Worm (Caenorhabditis elegans) whole organism, L4 larva: ENCODE data around the gene F54H5.5.
A peak's percentile ranks its signal among the peaks of the same experiment; 100 is the strongest.

Experiments used
- F37D6.2 ChIP-seq: sonication (generic microtip); optimal IDR thresholded peaks from 2 replicates; lab custom pipeline; 2016; ENCODE audit warnings: mild to moderate bottlenecking, missing genetic modification characterization, missing compliant biosample characterization
- F44E2.7 ChIP-seq: fragments of 200-800 bp; sonication (Bioruptor generic); IDR thresholded peaks from 2 replicates; pipeline ENCODE4 v2.1.2; 2022; ENCODE audit warnings: missing genetic modification characterization, missing compliant biosample characterization
- R02D3.7 ChIP-seq: fragments of 150-350 bp; sonication (generic microtip); optimal IDR thresholded peaks from 3 replicates; lab custom pipeline; 2014; ENCODE audit warnings: missing biosample characterization, missing genetic modification characterization
- T20F7.1 ChIP-seq: fragments of 200-800 bp; sonication (Bioruptor generic); optimal IDR thresholded peaks from 2 replicates; lab custom pipeline; 2018; ENCODE audit warnings: mild to moderate bottlenecking, missing genetic modification characterization, missing compliant biosample characterization
- Y105C5A.15 ChIP-seq: fragments of 200-800 bp; sonication (Bioruptor generic); IDR thresholded peaks from 2 replicates; pipeline ENCODE4 v1.3.6; 2022; ENCODE audit warnings: missing genetic modification characterization, missing compliant biosample characterization
- Y75B8A.6 ChIP-seq: fragments of 200-800 bp; sonication (Bioruptor generic); IDR thresholded peaks from 2 replicates; pipeline ENCODE4 v1.3.6; 2022; ENCODE audit warnings: missing genetic modification reagents, missing genetic modification characterization, missing compliant biosample characterization
- aha-1 ChIP-seq: fragments of 150-350 bp; peaks from one replicate; lab custom pipeline; 2014; ENCODE audit warnings: missing biosample characterization, missing genetic modification characterization
- aly-2 ChIP-seq: sonication (generic microtip); optimal IDR thresholded peaks from 2 replicates; lab custom pipeline; 2018; ENCODE audit warnings: missing biosample characterization, missing genetic modification characterization
- arid-1 ChIP-seq: fragments of 200-800 bp; sonication (Bioruptor generic); conservative IDR thresholded peaks from 2 replicates; pipeline ENCODE4 v1.3.6; 2022; ENCODE audit warnings: missing genetic modification reagents, missing genetic modification characterization, missing compliant biosample characterization
- ceh-20 ChIP-seq: fragments of 200-800 bp; sonication (Bioruptor generic); IDR thresholded peaks from 2 replicates; pipeline ENCODE4 v1.3.6; 2022; ENCODE audit warnings: missing genetic modification reagents, missing genetic modification characterization, missing compliant biosample characterization
- ceh-44 ChIP-seq: fragments of 200-800 bp; sonication (Bioruptor generic); IDR thresholded peaks from 2 replicates; pipeline ENCODE4 v1.3.6; 2022; ENCODE audit warnings: missing genetic modification reagents, missing genetic modification characterization, missing compliant biosample characterization
- ceh-62 ChIP-seq: sonication (generic microtip); optimal IDR thresholded peaks from 2 replicates; lab custom pipeline; 2017; ENCODE audit warnings: missing biosample characterization, missing genetic modification characterization
- ceh-82 ChIP-seq: sonication (generic microtip); optimal IDR thresholded peaks from 2 replicates; lab custom pipeline; 2017; ENCODE audit warnings: missing biosample characterization, missing genetic modification characterization
- cey-2 ChIP-seq: sonication (generic microtip); optimal IDR thresholded peaks from 3 replicates; lab custom pipeline; 2017; ENCODE audit warnings: missing genetic modification characterization, mild to moderate bottlenecking, missing compliant biosample characterization, antibody characterized with exemption, borderline replicate concordance; ENCODE audit not compliant: insufficient read depth
- ctbp-1 ChIP-seq: fragments of 200-800 bp; sonication (Bioruptor generic); IDR thresholded peaks from 2 replicates; pipeline ENCODE4 v1.3.6; 2022; ENCODE audit warnings: missing genetic modification reagents, missing genetic modification characterization, missing compliant biosample characterization
- daf-16 ChIP-seq, 3 experiments: sonication (generic microtip); optimal IDR thresholded peaks; 2 replicates each; lab custom pipeline; 2016 to 2017; ENCODE audit warnings: missing genetic modification characterization in 3 of 3, missing genetic modification reagents in 3 of 3, mild to moderate bottlenecking in 2 of 3, missing compliant biosample characterization in 2 of 3, missing biosample characterization in 1 of 3, moderate library complexity in 1 of 3
- daf-19 ChIP-seq: fragments of 200-800 bp; sonication (Bioruptor generic); conservative IDR thresholded peaks from 2 replicates; pipeline ENCODE4 v1.3.6; 2022; ENCODE audit warnings: missing genetic modification characterization, missing compliant biosample characterization
- dmd-6 ChIP-seq: fragments of 200-800 bp; sonication (Bioruptor generic); IDR thresholded peaks from 2 replicates; pipeline ENCODE4 v1.3.6; 2022; ENCODE audit warnings: missing genetic modification reagents, missing genetic modification characterization, missing compliant biosample characterization
- dmd-9 ChIP-seq: fragments of 200-800 bp; sonication (Bioruptor generic); IDR thresholded peaks from 2 replicates; pipeline ENCODE4 v1.3.6; 2022; ENCODE audit warnings: missing genetic modification reagents, missing genetic modification characterization, missing compliant biosample characterization
- duxl-1 ChIP-seq: sonication (generic microtip); optimal IDR thresholded peaks from 2 replicates; lab custom pipeline; 2016; ENCODE audit warnings: mild to moderate bottlenecking, missing genetic modification characterization, moderate library complexity, missing compliant biosample characterization; ENCODE audit not compliant: poor library complexity
- fos-1 ChIP-seq: fragments of 150-350 bp; optimal IDR thresholded peaks from 2 replicates; lab custom pipeline; 2014; ENCODE audit warnings: missing biosample characterization, missing genetic modification characterization
- gei-8 ChIP-seq: fragments of 200-800 bp; sonication (Bioruptor generic); optimal IDR thresholded peaks from 2 replicates; lab custom pipeline; 2018; ENCODE audit warnings: mild to moderate bottlenecking, missing genetic modification characterization, missing compliant biosample characterization
- hif-1 ChIP-seq, 2 experiments: sonication (generic microtip); optimal IDR thresholded peaks; 2 replicates each; lab custom pipeline; 2016 to 2017; ENCODE audit warnings: missing compliant biosample characterization in 2 of 2, missing genetic modification characterization in 2 of 2, missing genetic modification reagents in 2 of 2, missing genotype in 2 of 2, mild to moderate bottlenecking in 1 of 2
- hlh-30 ChIP-seq: sonication (generic microtip); optimal IDR thresholded peaks from 2 replicates; lab custom pipeline; 2017; ENCODE audit warnings: antibody characterized with exemption, mild to moderate bottlenecking, missing genetic modification characterization, missing compliant biosample characterization; ENCODE audit not compliant: insufficient read depth
- lim-7 ChIP-seq: fragments of 200-800 bp; sonication (Bioruptor generic); IDR thresholded peaks from 2 replicates; pipeline ENCODE4 v1.3.6; 2022; ENCODE audit warnings: missing genetic modification characterization, missing compliant biosample characterization
- lin-13 ChIP-seq: fragments of 150-350 bp; optimal IDR thresholded peaks from 2 replicates; lab custom pipeline; 2014; ENCODE audit warnings: missing biosample characterization, missing genetic modification reagents, missing genetic modification characterization
- lin-29 ChIP-seq: fragments of 200-800 bp; sonication (Bioruptor generic); IDR thresholded peaks from 2 replicates; pipeline ENCODE4 v1.3.6; 2022; ENCODE audit warnings: missing genetic modification reagents, missing genetic modification characterization, missing compliant biosample characterization
- lin-38 ChIP-seq: fragments of 200-800 bp; sonication (Bioruptor generic); IDR thresholded peaks from 2 replicates; pipeline ENCODE4 v1.3.6; 2022; ENCODE audit warnings: missing genetic modification reagents, missing genetic modification characterization, missing compliant biosample characterization
- madf-5 ChIP-seq, 2 experiments: fragments of 200-800 bp; sonication (Bioruptor generic); IDR thresholded peaks; 2 replicates each; pipeline ENCODE4 v1.3.6; 2022; ENCODE audit warnings: missing compliant biosample characterization in 2 of 2, missing genetic modification characterization in 2 of 2
- mdl-1 ChIP-seq, 2 experiments: fragments of 150-350 bp in 1 of 2; sonication (generic microtip) in 1 of 2; optimal IDR thresholded peaks; 2 replicates each; lab custom pipeline; 2014 to 2017; ENCODE audit warnings: missing biosample characterization in 2 of 2, missing genetic modification characterization in 2 of 2
- mdt-29 ChIP-seq: fragments of 200-800 bp; sonication (Bioruptor generic); IDR thresholded peaks from 2 replicates; pipeline ENCODE4 v1.3.6; 2022; ENCODE audit warnings: missing genetic modification reagents, missing genetic modification characterization, missing compliant biosample characterization
- nhr-102 ChIP-seq: sonication (generic microtip); optimal IDR thresholded peaks from 2 replicates; lab custom pipeline; 2016; ENCODE audit warnings: mild to moderate bottlenecking, missing genetic modification characterization, moderate library complexity, missing compliant biosample characterization
- nhr-111 ChIP-seq: fragments of 200-800 bp; sonication (Bioruptor generic); optimal IDR thresholded peaks from 2 replicates; lab custom pipeline; 2018; ENCODE audit warnings: mild to moderate bottlenecking, missing genetic modification characterization, missing compliant biosample characterization
- nhr-41 ChIP-seq: fragments of 200-800 bp; sonication (Bioruptor generic); IDR thresholded peaks from 2 replicates; pipeline ENCODE4 v1.3.6; 2022; ENCODE audit warnings: missing genetic modification reagents, missing genetic modification characterization, missing compliant biosample characterization
- nhr-48 ChIP-seq: sonication (generic microtip); optimal IDR thresholded peaks from 2 replicates; lab custom pipeline; 2016; ENCODE audit warnings: mild to moderate bottlenecking, missing genetic modification characterization, missing compliant biosample characterization
- nhr-6 ChIP-seq: fragments of 150-350 bp; optimal IDR thresholded peaks from 2 replicates; lab custom pipeline; 2014; ENCODE audit warnings: missing biosample characterization, missing genetic modification characterization
- nhr-76 ChIP-seq: fragments of 150-350 bp; optimal IDR thresholded peaks from 2 replicates; lab custom pipeline; 2014; ENCODE audit warnings: missing biosample characterization, missing genetic modification characterization
- pha-4 ChIP-seq, 2 experiments: fragments of 150-350 bp in 1 of 2; fragments of 200-800 bp in 1 of 2; sonication (Bioruptor generic) in 1 of 2; IDR thresholded peaks in 1 of 2; optimal IDR thresholded peaks in 1 of 2; 2 replicates each; pipeline versions ENCODE4 v1.3.6 to Lab custom; 2014 to 2022; ENCODE audit warnings: missing genetic modification characterization in 2 of 2, missing genetic modification reagents in 2 of 2, missing biosample characterization in 1 of 2, missing compliant biosample characterization in 1 of 2
- php-3 ChIP-seq: fragments of 200-800 bp; sonication (Bioruptor generic); IDR thresholded peaks from 2 replicates; pipeline ENCODE4 v1.3.6; 2022; ENCODE audit warnings: missing genetic modification reagents, missing genetic modification characterization, missing compliant biosample characterization
- rbr-2 ChIP-seq: sonication (generic microtip); optimal IDR thresholded peaks from 2 replicates; lab custom pipeline; 2016; ENCODE audit warnings: missing genotype, missing genetic modification characterization, missing compliant biosample characterization
- sdz-12 ChIP-seq: fragments of 200-800 bp; sonication (Bioruptor generic); optimal IDR thresholded peaks from 2 replicates; lab custom pipeline; 2018; ENCODE audit warnings: mild to moderate bottlenecking, missing genetic modification characterization, missing compliant biosample characterization
- set-16 ChIP-seq: fragments of 200-800 bp; sonication (Bioruptor generic); IDR thresholded peaks from 2 replicates; pipeline ENCODE4 v1.3.6; 2022; ENCODE audit warnings: missing genetic modification reagents, missing genetic modification characterization, missing compliant biosample characterization
- snpc-1.2 ChIP-seq: fragments of 200-800 bp; sonication (Bioruptor generic); IDR thresholded peaks from 2 replicates; pipeline ENCODE4 v1.3.6; 2022; ENCODE audit warnings: missing genetic modification reagents, missing genetic modification characterization, missing compliant biosample characterization
- spr-1 ChIP-seq: sonication (generic microtip); optimal IDR thresholded peaks from 2 replicates; lab custom pipeline; 2016; ENCODE audit warnings: mild to moderate bottlenecking, missing genetic modification characterization, missing compliant biosample characterization
- unc-39 ChIP-seq: sonication (generic microtip); optimal IDR thresholded peaks from 2 replicates; lab custom pipeline; 2017; ENCODE audit warnings: missing biosample characterization, missing genetic modification characterization
- zag-1 ChIP-seq: fragments of 150-350 bp; optimal IDR thresholded peaks from 2 replicates; lab custom pipeline; 2014; ENCODE audit warnings: missing biosample characterization, missing genetic modification characterization
- zfp-2 ChIP-seq: sonication (generic microtip); optimal IDR thresholded peaks from 2 replicates; lab custom pipeline; 2016; ENCODE audit warnings: mild to moderate bottlenecking, missing genetic modification characterization, missing compliant biosample characterization
- ztf-11 ChIP-seq: fragments of 150-350 bp; optimal IDR thresholded peaks from 2 replicates; lab custom pipeline; 2014; ENCODE audit warnings: missing biosample characterization, missing genetic modification characterization
- ztf-7 ChIP-seq: fragments of 150-350 bp; optimal IDR thresholded peaks from 2 replicates; lab custom pipeline; 2014; ENCODE audit warnings: missing biosample characterization, missing genetic modification characterization

F54H5.5 gene

ce11 chrII:6591000-6591399 is 36.1 kb downstream of the F54H5.5 start (continued):
- TF ChIP-seq ceh-20 (no peak), hif-1 (tag; optimal IDR thresholded peaks at IDR 0.05; lab: Kevin White, UChicago) (no peak), snpc-1.2 (GFP tag; lab: Robert Waterston, UW) (peak; percentile 8; the same call in 1 of the 2 replicates), nhr-48 (no peak), nhr-41 (GFP tag; lab: Robert Waterston, UW) (no peak), ctbp-1 (GFP tag; lab: Robert Waterston, UW) (no peak), lin-29 (GFP tag; lab: Robert Waterston, UW) (no peak), spr-1 (no peak), T20F7.1 (no peak), F44E2.7 (GFP tag; lab: Robert Waterston, UW) (no peak), nhr-102 (tag; lab: Kevin White, UChicago) (no peak), zag-1 (tag; lab: Kevin White, UChicago) (no peak), F37D6.2 (tag; lab: Kevin White, UChicago) (no peak), aha-1 (tag; lab: Kevin White, UChicago) (no peak), set-16 (GFP tag; lab: Robert Waterston, UW) (no peak), zfp-2 (tag; lab: Kevin White, UChicago) (no peak), R02D3.7 (no peak), aly-2 (tag; lab: Kevin White, UChicago) (no peak)

- TF ChIP-seq fos-1 (tag; lab: Kevin White, UChicago) (peak; percentile 42), Y75B8A.6 (no peak), lin-13 (GFP tag; lab: Kevin White, UChicago) (no peak), dmd-9 (GFP tag; lab: Robert Waterston, UW) (0 out of 2 replicates have a peak, but pooled peaks have one; percentile 18), mdl-1 (tag; optimal IDR thresholded peaks at IDR 0.05; lab: Kevin White, UChicago) (no peak), gei-8 (GFP tag; lab: Kevin White, UChicago) (no peak), ztf-7 (no peak), ceh-20 (no peak), hlh-30 (tag; lab: Kevin White, UChicago) (no peak), T20F7.1 (no peak), sdz-12 (GFP tag; lab: Kevin White, UChicago) (no peak), hif-1 (tag; optimal IDR thresholded peaks at IDR 0.05; lab: Kevin White, UChicago) (no peak), ceh-44 (GFP tag; lab: Robert Waterston, UW) (no peak), snpc-1.2 (GFP tag; lab: Robert Waterston, UW) (no peak), pha-4 (GFP tag; IDR thresholded peaks at IDR 0.05; lab: Robert Waterston, UW) (no peak), pha-4 (tag; optimal IDR thresholded peaks at IDR 0.05; lab: Kevin White, UChicago) (no peak), ceh-82 (tag; lab: Kevin White, UChicago) (no peak), dmd-6 (GFP tag; lab: Robert Waterston, UW) (peak; percentile 30), rbr-2 (tag; lab: Kevin White, UChicago) (no peak), duxl-1 (tag; lab: Kevin White, UChicago) (no peak), daf-19 (GFP tag; lab: Robert Waterston, UW) (no peak), nhr-76 (no peak), ceh-62 (tag; lab: Kevin White, UChicago) (no peak), cey-2 (no peak), unc-39 (no peak), php-3 (GFP tag; lab: Robert Waterston, UW) (no peak), daf-16 (GFP tag; optimal IDR thresholded peaks at IDR 0.05; lab: Kevin White, UChicago) (no peak), daf-16 (tag; optimal IDR thresholded peaks at IDR 0.05; lab: Kevin White, UChicago) (peak; percentile 34), lin-29 (GFP tag; lab: Robert Waterston, UW) (no peak), lim-7 (no peak), lin-38 (GFP tag; lab: Robert Waterston, UW) (no peak), zag-1 (tag; lab: Kevin White, UChicago) (no peak), nhr-111 (GFP tag; lab: Kevin White, UChicago) (no peak), mdt-29 (GFP tag; lab: Robert Waterston, UW) (no peak), nhr-6 (tag; lab: Kevin White, UChicago) (peak; percentile 1), madf-5 (GFP tag; IDR thresholded peaks at IDR 0.05; lab: Robert Waterston, UW) (no peak), arid-1 (no peak), Y105C5A.15 (GFP tag; lab: Robert Waterston, UW) (no peak), ztf-11 (tag; lab: Kevin White, UChicago) (no peak)
Measured at ce11 chrII:6589408-6589807, 37.7 kb downstream of the F54H5.5 start, which contains the start of gene vps-32.1. vps-32.1 (plus strand) TSS chrII:6589708.
